Worm (Caenorhabditis elegans) whole organism, L3 larva: ENCODE measurements around the gene Y45G12C.10.
"Not testable (repeated sequence)": the region's sequence is repeated elsewhere in the genome, so short reads cannot be mapped to it uniquely, and the experiment has no call there.

Experiments
- R02D3.7 ChIP-seq: fragments of 150-350 bp; optimal IDR thresholded peaks from 2 replicates; lab custom pipeline; 2014; ENCODE audit warnings: missing biosample characterization, missing genetic modification characterization
- ZK546.5 ChIP-seq: sonication (generic microtip); optimal IDR thresholded peaks from 2 replicates; lab custom pipeline; 2017; ENCODE audit warnings: missing biosample characterization, missing genetic modification characterization
- ceh-16 ChIP-seq: sonication (generic microtip); optimal IDR thresholded peaks from 2 replicates; lab custom pipeline; 2017; ENCODE audit warnings: missing biosample characterization, missing genetic modification characterization
- ceh-28 ChIP-seq: fragments of 150-350 bp; optimal IDR thresholded peaks from 2 replicates; lab custom pipeline; 2014; ENCODE audit warnings: missing biosample characterization, missing genetic modification reagents, missing genetic modification characterization
- ceh-9 ChIP-seq: sonication (generic microtip); optimal IDR thresholded peaks from 2 replicates; lab custom pipeline; 2018; ENCODE audit warnings: missing biosample characterization, missing genetic modification characterization
- daf-12 ChIP-seq: fragments of 150-350 bp; optimal IDR thresholded peaks from 2 replicates; lab custom pipeline; 2014; ENCODE audit warnings: missing biosample characterization, missing genetic modification reagents, missing genetic modification characterization
- elt-1 ChIP-seq: fragments of 150-350 bp; optimal IDR thresholded peaks from 2 replicates; lab custom pipeline; 2014; ENCODE audit warnings: missing biosample characterization, missing genetic modification characterization
- elt-2 ChIP-seq: sonication (generic microtip); optimal IDR thresholded peaks from 2 replicates; lab custom pipeline; 2016; ENCODE audit warnings: missing genetic modification reagents, mild to moderate bottlenecking, missing genetic modification characterization, missing compliant biosample characterization
- elt-3 ChIP-seq, 3 experiments: fragments of 150-350 bp in 1 of 3; sonication (generic microtip) in 2 of 3; optimal IDR thresholded peaks; 2 replicates in 2 of 3; 4 replicates in 1 of 3; lab custom pipeline; 2014 to 2017; ENCODE audit warnings: missing biosample characterization in 3 of 3, missing genetic modification characterization in 3 of 3
- eor-1 ChIP-seq, 2 experiments: fragments of 150-350 bp; optimal IDR thresholded peaks; 2 replicates each; lab custom pipeline; 2014 to 2018; ENCODE audit warnings: missing biosample characterization in 2 of 2, missing genetic modification characterization in 2 of 2
- fkh-10 ChIP-seq: sonication (generic microtip); optimal IDR thresholded peaks from 2 replicates; lab custom pipeline; 2017; ENCODE audit warnings: missing biosample characterization, missing genetic modification reagents, missing genetic modification characterization
- jun-1 ChIP-seq: fragments of 150-350 bp; optimal IDR thresholded peaks from 2 replicates; lab custom pipeline; 2014; ENCODE audit warnings: missing biosample characterization, missing genetic modification reagents, missing genetic modification characterization
- lin-15B ChIP-seq: fragments of 150-350 bp; optimal IDR thresholded peaks from 2 replicates; lab custom pipeline; 2014; ENCODE audit warnings: missing biosample characterization, missing genetic modification characterization
- lsy-12 ChIP-seq: sonication (generic microtip); optimal IDR thresholded peaks from 2 replicates; lab custom pipeline; 2016; ENCODE audit warnings: mild to moderate bottlenecking, missing genetic modification characterization, missing compliant biosample characterization
- mml-1 ChIP-seq: fragments of 150-350 bp; sonication (generic microtip); optimal IDR thresholded peaks from 3 replicates; lab custom pipeline; 2014; ENCODE audit warnings: missing biosample characterization, missing genetic modification characterization
- nfya-1 ChIP-seq: sonication (generic microtip); optimal IDR thresholded peaks from 2 replicates; lab custom pipeline; 2017; ENCODE audit warnings: missing genetic modification characterization, mild to moderate bottlenecking, missing compliant biosample characterization, antibody characterized with exemption, moderate library complexity; ENCODE audit not compliant: insufficient read depth
- nhr-23 ChIP-seq: fragments of 150-350 bp; optimal IDR thresholded peaks from 2 replicates; lab custom pipeline; 2014; ENCODE audit warnings: missing biosample characterization, missing genetic modification reagents, missing genetic modification characterization
- nhr-25 ChIP-seq: sonication (generic microtip); optimal IDR thresholded peaks from 2 replicates; lab custom pipeline; 2017; ENCODE audit warnings: missing biosample characterization, missing genetic modification characterization
- nhr-28 ChIP-seq: fragments of 150-350 bp; optimal IDR thresholded peaks from 2 replicates; lab custom pipeline; 2014; ENCODE audit warnings: missing biosample characterization, missing genetic modification characterization
- nhr-43 ChIP-seq: sonication (generic microtip); optimal IDR thresholded peaks from 2 replicates; lab custom pipeline; 2016; ENCODE audit warnings: mild to moderate bottlenecking, missing genetic modification characterization, missing compliant biosample characterization; ENCODE audit not compliant: poor library complexity, severe bottlenecking
- nhr-67 ChIP-seq: fragments of 150-350 bp; optimal IDR thresholded peaks from 2 replicates; lab custom pipeline; 2014; ENCODE audit warnings: missing biosample characterization, missing genetic modification characterization
- nhr-76 ChIP-seq: fragments of 150-350 bp; sonication (generic microtip); optimal IDR thresholded peaks from 5 replicates; lab custom pipeline; 2014; ENCODE audit warnings: missing biosample characterization, missing genetic modification characterization
- pha-4 ChIP-seq: fragments of 150-350 bp; optimal IDR thresholded peaks from 2 replicates; lab custom pipeline; 2014; ENCODE audit warnings: missing biosample characterization, missing genetic modification reagents, missing genetic modification characterization
- pqm-1 ChIP-seq: fragments of 150-350 bp; optimal IDR thresholded peaks from 2 replicates; lab custom pipeline; 2017; ENCODE audit warnings: missing biosample characterization, missing genetic modification characterization, inconsistent platforms
- sea-2 ChIP-seq: fragments of 150-350 bp; sonication (generic microtip); optimal IDR thresholded peaks from 4 replicates; lab custom pipeline; 2014; ENCODE audit warnings: missing biosample characterization, missing genetic modification reagents, missing genetic modification characterization
- skn-1 ChIP-seq: fragments of 150-350 bp; optimal IDR thresholded peaks from 2 replicates; lab custom pipeline; 2014; ENCODE audit warnings: missing biosample characterization, missing genetic modification characterization
- unc-39 ChIP-seq: sonication (generic microtip); optimal IDR thresholded peaks from 4 replicates; lab custom pipeline; 2017; ENCODE audit warnings: missing biosample characterization, missing genetic modification characterization
- unc-62 ChIP-seq: fragments of 150-350 bp; sonication (generic microtip); optimal IDR thresholded peaks from 4 replicates; lab custom pipeline; 2014; ENCODE audit warnings: missing biosample characterization, missing genetic modification reagents, missing genetic modification characterization
- zag-1 ChIP-seq: fragments of 150-350 bp; optimal IDR thresholded peaks from 2 replicates; lab custom pipeline; 2014; ENCODE audit warnings: missing biosample characterization, missing genetic modification characterization

Gene Y45G12C.10

DNA sequence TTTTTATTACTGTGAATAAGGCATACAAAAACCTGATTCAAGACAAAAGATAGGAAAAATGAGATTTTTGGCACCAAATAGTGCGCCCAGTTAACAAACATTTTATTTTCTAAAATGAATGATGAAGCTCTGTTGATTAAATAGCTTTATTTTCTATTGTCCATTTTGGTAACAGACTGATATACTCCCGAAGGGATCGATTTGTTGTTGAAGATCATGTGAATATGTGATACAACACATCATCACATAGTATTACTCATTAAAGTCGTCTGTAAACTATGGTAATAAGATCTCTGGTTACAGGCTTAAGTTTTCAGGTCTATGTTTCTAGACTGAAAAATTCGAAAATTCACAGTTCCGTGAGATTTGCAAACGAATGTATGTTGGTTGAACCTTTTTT lies 36.9 kb upstream of the Y45G12C.10 start, which contains the start of gene srj-20:
Gene srj-20, minus strand, starts transcription at position 101 of the 400 bp plus-strand sequence.
- TF ChIP-seq ceh-9 (tag; lab: Kevin White, UChicago) (no peak), nhr-67 (no peak), daf-12 (tag; lab: Kevin White, UChicago) (no peak), nhr-23 (tag; lab: Kevin White, UChicago) (no peak), zag-1 (no peak), jun-1 (tag; lab: Kevin White, UChicago) (no peak), elt-3 (tag; optimal IDR thresholded peaks at IDR 0.05; lab: Kevin White, UChicago) (no peak), unc-62 (GFP tag; lab: Kevin White, UChicago) (no peak), unc-39 (tag; lab: Kevin White, UChicago) (no peak), elt-2 (tag; lab: Kevin White, UChicago) (no peak), nhr-76 (tag; lab: Kevin White, UChicago) (no peak), eor-1 (tag; optimal IDR thresholded peaks at IDR 0.05; lab: Kevin White, UChicago) (no peak), nhr-25 (tag; lab: Kevin White, UChicago) (no peak), R02D3.7 (no peak), pha-4 (tag; lab: Kevin White, UChicago) (no peak), ceh-28 (tag; lab: Kevin White, UChicago) (no peak), nhr-28 (tag; lab: Kevin White, UChicago) (no peak), lsy-12 (tag; lab: Kevin White, UChicago) (no peak), lin-15B (tag; lab: Kevin White, UChicago) (no peak)
- TF ChIP-seq, all 47 proteins: peak for 0

DNA sequence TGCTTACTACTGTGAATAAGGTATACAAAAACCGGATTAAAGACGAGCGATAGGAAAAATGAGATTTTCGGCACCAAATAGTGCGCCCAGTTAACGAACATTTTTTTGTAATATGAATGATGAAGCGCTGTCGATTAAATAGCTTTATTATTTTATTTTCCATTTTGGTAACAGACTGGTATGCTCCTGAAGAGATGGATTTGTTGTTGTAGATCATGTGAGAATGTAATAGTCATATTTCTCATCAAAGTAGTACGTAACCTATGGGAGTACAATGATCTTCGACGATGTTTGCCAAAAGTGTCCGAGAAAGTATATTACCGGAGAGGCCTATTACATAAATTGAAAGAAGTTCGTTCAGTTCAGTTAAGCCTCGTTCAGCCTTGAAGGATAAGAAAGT lies 34.4 kb upstream of the Y45G12C.10 start, which contains the start of gene srj-19:
Gene srj-19, minus strand, starts transcription at position 101 of the 400 bp plus-strand sequence.
- TF ChIP-seq sea-2 (GFP tag; lab: Kevin White, UChicago) (no peak), nhr-43 (no peak), pha-4 (tag; lab: Kevin White, UChicago) (no peak), nfya-1 (tag; lab: Kevin White, UChicago) (no peak), R02D3.7 (no peak), ceh-16 (no peak), daf-12 (tag; lab: Kevin White, UChicago) (no peak), mml-1 (tag; lab: Kevin White, UChicago) (no peak), fkh-10 (GFP tag; lab: Kevin White, UChicago) (no peak)

DNA sequence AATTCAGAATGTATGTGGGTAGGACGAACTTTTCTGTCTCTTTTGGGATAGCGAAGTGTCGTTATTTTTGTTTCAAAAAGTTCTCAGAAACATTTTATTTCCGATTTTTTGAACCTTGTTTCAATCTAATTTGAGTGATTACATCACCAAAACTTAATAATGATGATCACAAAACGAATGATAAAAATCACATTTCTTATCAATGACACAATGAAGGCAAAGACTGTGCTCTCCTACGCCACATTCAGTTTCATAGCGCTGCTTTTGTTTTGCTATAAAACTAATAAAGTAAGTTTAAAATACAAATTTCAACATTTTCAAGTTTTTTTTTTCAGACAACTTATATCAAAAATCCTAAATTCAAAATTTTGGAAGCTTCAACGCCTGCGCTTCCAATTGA lies 29.3 kb upstream of the Y45G12C.10 start, which contains the start of gene Y45G12C.1:
Gene Y45G12C.1, plus strand, starts transcription at position 159 of the 400 bp plus-strand sequence.
- TF ChIP-seq skn-1, result peak; percentile 4
- peak; percentile 41 for TF ChIP-seq pqm-1 (tag; lab: Kevin White, UChicago)
- TF ChIP-seq elt-2 (tag; lab: Kevin White, UChicago), result peak; percentile 76
- TF ChIP-seq lin-15B (tag; lab: Kevin White, UChicago), result no peak
- TF ChIP-seq nhr-23 (tag; lab: Kevin White, UChicago), result no peak
- TF ChIP-seq elt-1, result no peak
- TF ChIP-seq sea-2 (GFP tag; lab: Kevin White, UChicago), result no peak
- TF ChIP-seq ceh-28 (tag; lab: Kevin White, UChicago), result no peak
- TF ChIP-seq, all 47 proteins: peak for 3

DNA sequence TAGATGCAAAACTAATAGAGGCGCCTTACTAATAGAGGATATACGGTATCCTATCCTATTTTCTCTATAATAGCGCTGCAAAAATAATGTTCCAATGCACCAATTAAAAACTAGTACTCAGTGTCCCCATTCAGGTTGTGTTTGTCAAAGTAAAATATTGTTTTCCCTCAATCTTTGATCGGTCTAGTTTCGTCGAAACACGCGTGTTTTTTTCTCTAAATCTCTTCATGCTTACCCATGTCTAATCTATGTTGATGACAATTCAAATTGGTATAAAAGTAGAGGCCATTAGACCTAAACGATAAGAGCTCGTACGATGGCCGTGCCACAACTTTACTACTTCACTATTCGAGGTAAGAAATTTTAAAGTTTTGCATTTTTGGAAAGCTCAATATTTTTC lies 25.2 kb upstream of the Y45G12C.10 start, which contains the start of gene gst-10:
Gene gst-10, plus strand, starts transcription at position 301 of the 400 bp plus-strand sequence.
- not testable (repeated sequence) for TF ChIP-seq zag-1; nhr-28 (tag; lab: Kevin White, UChicago); ZK546.5 (tag; lab: Kevin White, UChicago)

DNA sequence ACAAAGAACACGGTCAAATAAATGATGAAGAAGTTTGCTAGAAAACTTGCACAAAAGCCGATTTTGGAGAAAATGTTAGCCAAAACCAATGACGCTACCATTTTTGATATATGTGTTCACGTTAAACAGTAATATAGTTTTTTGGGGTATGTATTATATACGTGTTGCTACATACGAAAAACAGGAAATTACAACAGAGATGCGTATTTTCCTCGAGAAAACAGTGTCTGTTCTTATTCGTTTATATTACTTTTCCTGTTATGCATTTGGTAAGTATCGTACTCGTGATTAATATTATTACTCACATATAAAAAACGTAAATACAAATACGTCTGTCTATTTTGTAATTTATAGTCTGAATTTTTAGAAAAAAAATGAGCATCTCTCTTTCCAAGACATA lies 20.7 kb downstream of the Y45G12C.10 start, which contains the start of gene str-76:
Gene str-76, minus strand, starts transcription at position 101 of the 400 bp plus-strand sequence.
- TF ChIP-seq nhr-76 (tag; lab: Kevin White, UChicago); nhr-28 (tag; lab: Kevin White, UChicago); unc-62 (GFP tag; lab: Kevin White, UChicago): not testable (repeated sequence)
